Worm (Caenorhabditis elegans) whole organism, L3 larva: ENCODE results near the gene W09C2.7.

ENCODE experiments used
- R02D3.7 ChIP-seq: fragments of 150-350 bp; optimal IDR thresholded peaks from 2 replicates; lab custom pipeline; 2014; ENCODE audit warnings: missing biosample characterization, missing genetic modification characterization
- ZK546.5 ChIP-seq: sonication (generic microtip); optimal IDR thresholded peaks from 2 replicates; lab custom pipeline; 2017; ENCODE audit warnings: missing biosample characterization, missing genetic modification characterization
- ceh-16 ChIP-seq: sonication (generic microtip); optimal IDR thresholded peaks from 2 replicates; lab custom pipeline; 2017; ENCODE audit warnings: missing biosample characterization, missing genetic modification characterization
- ceh-28 ChIP-seq: fragments of 150-350 bp; optimal IDR thresholded peaks from 2 replicates; lab custom pipeline; 2014; ENCODE audit warnings: missing biosample characterization, missing genetic modification reagents, missing genetic modification characterization
- ceh-82 ChIP-seq: fragments of 150-350 bp; optimal IDR thresholded peaks from 2 replicates; lab custom pipeline; 2014; ENCODE audit warnings: missing biosample characterization, missing genetic modification characterization
- elt-1 ChIP-seq: fragments of 150-350 bp; optimal IDR thresholded peaks from 2 replicates; lab custom pipeline; 2014; ENCODE audit warnings: missing biosample characterization, missing genetic modification characterization
- elt-3 ChIP-seq, 3 experiments: fragments of 150-350 bp in 1 of 3; sonication (generic microtip) in 2 of 3; optimal IDR thresholded peaks; 2 replicates in 2 of 3; 4 replicates in 1 of 3; lab custom pipeline; 2014 to 2017; ENCODE audit warnings: missing biosample characterization in 3 of 3, missing genetic modification characterization in 3 of 3
- fkh-2 ChIP-seq: fragments of 150-350 bp; optimal IDR thresholded peaks from 2 replicates; lab custom pipeline; 2014; ENCODE audit warnings: missing biosample characterization, missing genetic modification reagents, missing genetic modification characterization
- fos-1 ChIP-seq: fragments of 150-350 bp; optimal IDR thresholded peaks from 2 replicates; lab custom pipeline; 2014; ENCODE audit warnings: missing biosample characterization, missing genetic modification characterization
- hmg-11 ChIP-seq: sonication (generic microtip); optimal IDR thresholded peaks from 2 replicates; lab custom pipeline; 2016; ENCODE audit warnings: missing genetic modification characterization, missing compliant biosample characterization
- jun-1 ChIP-seq: fragments of 150-350 bp; optimal IDR thresholded peaks from 2 replicates; lab custom pipeline; 2014; ENCODE audit warnings: missing biosample characterization, missing genetic modification reagents, missing genetic modification characterization
- lin-39 ChIP-seq: fragments of 150-350 bp; optimal IDR thresholded peaks from 2 replicates; lab custom pipeline; 2018; ENCODE audit warnings: missing biosample characterization, missing genetic modification reagents, missing genetic modification characterization
- lsy-12 ChIP-seq: sonication (generic microtip); optimal IDR thresholded peaks from 2 replicates; lab custom pipeline; 2016; ENCODE audit warnings: mild to moderate bottlenecking, missing genetic modification characterization, missing compliant biosample characterization
- mml-1 ChIP-seq: fragments of 150-350 bp; sonication (generic microtip); optimal IDR thresholded peaks from 3 replicates; lab custom pipeline; 2014; ENCODE audit warnings: missing biosample characterization, missing genetic modification characterization
- nhr-11 ChIP-seq: fragments of 150-350 bp; optimal IDR thresholded peaks from 2 replicates; lab custom pipeline; 2014; ENCODE audit warnings: missing biosample characterization, missing genetic modification characterization
- nhr-12 ChIP-seq: fragments of 150-350 bp; optimal IDR thresholded peaks from 2 replicates; lab custom pipeline; 2014; ENCODE audit warnings: missing biosample characterization, missing genetic modification characterization
- nhr-23 ChIP-seq: fragments of 150-350 bp; optimal IDR thresholded peaks from 2 replicates; lab custom pipeline; 2014; ENCODE audit warnings: missing biosample characterization, missing genetic modification reagents, missing genetic modification characterization
- nhr-237 ChIP-seq: fragments of 150-350 bp; optimal IDR thresholded peaks from 2 replicates; lab custom pipeline; 2014; ENCODE audit warnings: missing biosample characterization, missing genetic modification characterization
- nhr-25 ChIP-seq: sonication (generic microtip); optimal IDR thresholded peaks from 2 replicates; lab custom pipeline; 2017; ENCODE audit warnings: missing biosample characterization, missing genetic modification characterization
- nhr-28 ChIP-seq: fragments of 150-350 bp; optimal IDR thresholded peaks from 2 replicates; lab custom pipeline; 2014; ENCODE audit warnings: missing biosample characterization, missing genetic modification characterization
- nhr-43 ChIP-seq: sonication (generic microtip); optimal IDR thresholded peaks from 2 replicates; lab custom pipeline; 2016; ENCODE audit warnings: mild to moderate bottlenecking, missing genetic modification characterization, missing compliant biosample characterization; ENCODE audit not compliant: poor library complexity, severe bottlenecking
- nhr-67 ChIP-seq: fragments of 150-350 bp; optimal IDR thresholded peaks from 2 replicates; lab custom pipeline; 2014; ENCODE audit warnings: missing biosample characterization, missing genetic modification characterization
- nhr-76 ChIP-seq: fragments of 150-350 bp; sonication (generic microtip); optimal IDR thresholded peaks from 5 replicates; lab custom pipeline; 2014; ENCODE audit warnings: missing biosample characterization, missing genetic modification characterization
- nhr-77 ChIP-seq: fragments of 150-350 bp; optimal IDR thresholded peaks from 2 replicates; lab custom pipeline; 2014; ENCODE audit warnings: missing biosample characterization, missing genetic modification characterization
- sea-2 ChIP-seq: fragments of 150-350 bp; sonication (generic microtip); optimal IDR thresholded peaks from 4 replicates; lab custom pipeline; 2014; ENCODE audit warnings: missing biosample characterization, missing genetic modification reagents, missing genetic modification characterization
- skn-1 ChIP-seq: fragments of 150-350 bp; optimal IDR thresholded peaks from 2 replicates; lab custom pipeline; 2014; ENCODE audit warnings: missing biosample characterization, missing genetic modification characterization
- snpc-4 ChIP-seq: fragments of 150-350 bp; optimal IDR thresholded peaks from 2 replicates; lab custom pipeline; 2014; ENCODE audit warnings: missing biosample characterization, missing genetic modification characterization
- unc-62 ChIP-seq: fragments of 150-350 bp; sonication (generic microtip); optimal IDR thresholded peaks from 4 replicates; lab custom pipeline; 2014; ENCODE audit warnings: missing biosample characterization, missing genetic modification reagents, missing genetic modification characterization
- ztf-11 ChIP-seq: fragments of 150-350 bp; optimal IDR thresholded peaks from 2 replicates; lab custom pipeline; 2014; ENCODE audit warnings: missing biosample characterization, missing genetic modification characterization
- ztf-4 ChIP-seq: fragments of 150-350 bp; optimal IDR thresholded peaks from 2 replicates; lab custom pipeline; 2014; ENCODE audit warnings: missing biosample characterization, missing genetic modification characterization

W09C2.7 gene

DNA sequence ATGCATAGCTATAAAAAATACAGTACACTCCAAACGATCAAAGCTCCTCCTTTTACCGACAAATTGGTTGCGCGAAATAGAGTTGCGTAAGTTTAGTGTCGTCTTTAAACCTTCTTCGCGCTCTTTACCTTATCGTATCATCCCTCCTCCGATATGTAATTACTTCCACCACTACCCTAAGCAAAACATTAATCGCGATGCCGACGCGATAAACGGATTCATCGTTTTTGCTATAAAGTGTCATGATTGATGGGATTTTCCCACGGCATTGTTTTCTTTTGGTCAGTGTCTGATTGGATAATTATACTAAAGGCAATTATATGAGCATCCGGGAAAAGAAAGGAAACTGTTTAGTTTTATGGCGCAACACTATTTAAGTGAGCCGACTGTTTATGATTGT, 3.3 kb downstream of the W09C2.7 start:
- TF ChIP-seq ZK546.5 (no peak), nhr-23 (tag; lab: Kevin White, UChicago) (no peak), elt-1 (tag; lab: Kevin White, UChicago) (peak; percentile 92), nhr-77 (no peak), nhr-43 (no peak), R02D3.7 (tag; lab: Kevin White, UChicago) (no peak)

DNA sequence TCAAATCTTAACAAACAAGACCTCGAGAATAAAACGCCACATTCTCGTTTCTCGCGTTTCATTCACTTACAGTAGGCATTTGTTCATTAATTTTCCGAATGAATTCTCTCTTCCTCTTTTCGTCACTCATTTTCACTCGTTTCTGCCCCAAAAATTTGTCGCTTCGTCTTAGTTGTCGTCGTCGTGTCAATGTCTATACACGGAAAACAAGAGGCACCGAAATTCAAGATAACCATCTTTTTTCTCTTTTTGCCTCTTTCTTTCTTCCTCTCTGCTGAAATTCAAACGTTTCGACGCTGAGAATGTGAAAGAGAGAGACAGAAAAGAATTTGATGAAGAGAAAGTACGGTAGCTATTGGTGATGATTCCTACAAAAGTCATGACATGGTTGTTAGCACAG, 4.2 kb downstream of the W09C2.7 start:
- peak; percentile 61 for TF ChIP-seq nhr-25 (tag; lab: Kevin White, UChicago)
- no peak for TF ChIP-seq nhr-12 (tag; lab: Kevin White, UChicago)
- peak; percentile 99 for TF ChIP-seq elt-1 (tag; lab: Kevin White, UChicago)
- no peak for TF ChIP-seq ztf-11 (tag; lab: Kevin White, UChicago)
- peak; percentile 9 for TF ChIP-seq nhr-23 (tag; lab: Kevin White, UChicago)
- no peak for TF ChIP-seq ztf-4 (tag; lab: Kevin White, UChicago)
- no peak for TF ChIP-seq lin-39 (tag; lab: Kevin White, UChicago)
- TF ChIP-seq lsy-12 = no peak

DNA sequence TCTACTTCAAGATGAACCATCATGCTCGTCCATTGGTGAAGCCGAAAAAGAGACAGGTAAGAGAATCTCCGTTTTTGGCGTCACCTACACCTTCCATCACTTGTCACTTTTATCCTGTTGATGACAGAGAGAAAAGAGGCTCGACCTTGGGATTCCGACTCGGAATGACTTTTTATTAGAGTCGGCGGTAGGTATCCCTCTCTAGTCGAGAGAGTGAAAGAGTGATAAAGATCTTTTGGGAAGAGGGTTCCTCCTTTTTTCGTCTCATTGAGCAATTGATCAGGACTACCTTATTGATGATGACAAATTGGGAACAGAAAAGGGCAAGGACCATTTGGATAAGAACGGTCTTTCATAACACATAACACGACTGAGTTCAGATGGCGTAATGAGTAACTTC, 4.8 kb downstream of the W09C2.7 start:
- TF ChIP-seq unc-62 (no peak), nhr-11 (tag; lab: Kevin White, UChicago) (no peak), skn-1 (no peak), elt-1 (tag; lab: Kevin White, UChicago) (peak; percentile 96)

DNA sequence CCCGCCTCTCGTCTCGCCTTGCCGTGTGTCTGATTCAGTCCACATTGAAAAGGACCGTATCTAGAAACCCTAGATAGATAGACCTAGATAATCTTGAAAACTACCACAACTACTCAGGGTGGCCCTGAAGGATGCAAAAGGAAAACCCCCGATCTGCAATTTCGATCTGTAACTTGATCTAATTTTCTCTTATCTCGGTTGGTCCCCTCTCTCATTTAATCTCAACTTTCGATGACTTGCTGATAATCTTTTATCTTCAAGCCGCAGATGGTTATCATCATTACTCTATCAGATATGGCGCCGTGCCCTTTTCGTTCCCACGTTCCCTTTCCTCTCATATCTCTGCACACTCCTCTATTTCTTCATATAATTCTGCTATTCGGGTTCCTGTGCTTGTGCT, 6.7 kb downstream of the W09C2.7 start:
- TF ChIP-seq nhr-23 (tag; lab: Kevin White, UChicago) = peak; percentile 86
- no peak for TF ChIP-seq ztf-4 (tag; lab: Kevin White, UChicago)
- peak; percentile 67 for TF ChIP-seq nhr-25 (tag; lab: Kevin White, UChicago)
- TF ChIP-seq ceh-16 (tag; lab: Kevin White, UChicago) = peak; percentile 47
- no peak for TF ChIP-seq fos-1 (tag; lab: Kevin White, UChicago)
- peak; percentile 23 for TF ChIP-seq lsy-12
- TF ChIP-seq elt-1 (tag; lab: Kevin White, UChicago) = peak; percentile 100

DNA sequence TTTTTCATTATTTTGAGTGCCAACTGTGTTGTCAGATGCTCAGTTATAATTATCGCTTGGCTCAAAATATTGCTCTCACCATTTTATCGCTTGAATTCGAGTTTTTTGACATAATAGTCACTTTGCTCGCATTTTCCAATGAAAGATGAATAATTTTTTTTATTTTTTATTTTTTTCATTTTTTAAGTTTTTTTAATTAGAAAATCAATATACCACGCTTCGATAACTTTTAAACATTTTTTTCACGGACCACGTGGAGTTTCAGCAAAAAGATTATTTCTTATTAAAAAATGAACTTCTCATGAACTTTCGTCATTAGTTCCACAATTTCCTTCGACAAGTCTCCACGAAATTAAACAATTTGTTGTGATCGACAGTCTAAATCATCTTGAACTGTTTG, 7.5 kb downstream of the W09C2.7 start, which contains the start of gene elt-1:
Gene elt-1, plus strand, starts transcription at position 301 of the 400 bp plus-strand sequence.
- no peak for TF ChIP-seq mml-1 (tag; lab: Kevin White, UChicago)
- TF ChIP-seq nhr-76 = no peak
- no peak for TF ChIP-seq elt-1 (tag; lab: Kevin White, UChicago)
- no peak for TF ChIP-seq ceh-16 (tag; lab: Kevin White, UChicago)
- TF ChIP-seq sea-2 = no peak
- no peak for TF ChIP-seq fos-1 (tag; lab: Kevin White, UChicago)
- TF ChIP-seq jun-1 (tag; lab: Kevin White, UChicago) = no peak
- TF ChIP-seq ZK546.5 = no peak
- no peak for TF ChIP-seq elt-3 (tag; optimal IDR thresholded peaks at IDR 0.05; lab: Kevin White, UChicago)
- no peak for TF ChIP-seq nhr-67 (tag; lab: Kevin White, UChicago)
- no peak for TF ChIP-seq nhr-237 (tag; lab: Kevin White, UChicago)
- TF ChIP-seq ceh-28 (tag; lab: Kevin White, UChicago) = no peak
- no peak for TF ChIP-seq nhr-28
- TF ChIP-seq lsy-12 = no peak

DNA sequence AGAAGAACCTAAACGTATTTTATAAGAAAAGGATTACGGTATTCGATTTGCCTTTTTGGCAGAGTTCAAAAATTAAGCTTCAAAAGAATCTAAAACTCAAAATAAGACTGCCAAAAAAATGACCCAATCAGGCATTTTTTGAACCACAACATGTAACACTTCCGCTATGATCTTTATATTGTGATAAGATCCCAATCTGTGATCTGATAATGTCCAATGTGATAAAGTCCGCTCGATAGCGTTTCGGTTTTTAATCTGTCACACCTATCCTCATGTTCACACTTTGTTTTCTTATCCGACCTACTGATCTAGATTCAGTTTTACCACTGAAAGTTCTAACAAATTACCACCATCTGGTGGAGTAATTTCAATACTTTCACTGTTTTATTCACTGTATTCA, 8.1 kb downstream of the W09C2.7 start:
- TF ChIP-seq nhr-23 (tag; lab: Kevin White, UChicago) (peak; percentile 22), elt-1 (tag; lab: Kevin White, UChicago) (peak; percentile 99), snpc-4 (no peak)

DNA sequence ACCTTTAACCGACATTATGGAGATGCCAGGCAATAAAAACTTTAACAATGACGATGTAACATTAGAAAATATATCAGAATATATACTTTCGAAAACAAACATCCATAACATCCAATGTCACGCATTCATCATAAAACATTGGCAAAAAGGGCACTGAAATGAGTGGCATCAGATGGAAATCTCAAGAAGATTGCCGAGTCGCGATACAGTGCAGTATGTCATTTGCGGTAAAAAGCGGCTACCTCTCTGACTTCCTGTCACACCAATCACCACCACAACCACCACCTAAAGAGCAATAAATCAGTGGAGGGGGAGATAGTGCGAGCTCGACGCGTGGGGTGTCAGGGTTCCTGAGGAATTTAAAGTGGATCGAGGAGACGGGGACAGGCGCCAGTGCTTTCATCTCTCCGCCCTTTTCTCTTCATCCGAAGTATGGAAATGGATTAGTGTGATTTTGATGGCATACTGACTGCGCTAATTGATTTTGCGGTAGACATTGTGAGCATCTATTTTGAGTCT, 9.0 kb downstream of the W09C2.7 start:
- no peak for TF ChIP-seq ceh-82 (tag; lab: Kevin White, UChicago)
- TF ChIP-seq fkh-2 (tag; lab: Kevin White, UChicago) = no peak
- peak; percentile 92 for TF ChIP-seq elt-1 (tag; lab: Kevin White, UChicago)
- TF ChIP-seq hmg-11 = no peak
- no peak for TF ChIP-seq ceh-28 (tag; lab: Kevin White, UChicago)
- no peak for TF ChIP-seq fos-1 (tag; lab: Kevin White, UChicago)
- TF ChIP-seq, all 47 proteins: peak for 1
